Fruit fly (Drosophila melanogaster): Measurements from ENCODE around the gene CG16984.

DNA sequence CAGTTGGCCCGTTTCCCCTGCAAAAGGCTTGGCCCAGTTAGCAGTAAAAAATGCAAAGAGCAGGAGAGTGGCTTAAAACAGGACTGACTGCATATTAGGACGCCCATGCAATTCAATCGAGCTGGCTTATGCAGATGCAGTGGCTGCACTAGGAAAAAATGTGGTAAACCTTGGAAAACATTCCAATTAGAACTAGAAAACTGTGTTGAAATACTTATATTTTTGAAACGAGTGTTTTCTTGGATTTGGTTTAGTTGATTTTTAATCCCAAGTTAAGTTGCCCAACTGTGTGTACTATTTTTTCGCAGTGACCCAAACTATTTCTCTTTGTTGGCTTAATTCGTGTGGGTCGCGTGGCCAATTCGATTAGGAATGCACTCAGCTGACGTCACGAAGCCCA is 13.3 kb upstream of the CG16984 start:
- TF ChIP-seq CTCF (optimal IDR thresholded peaks at IDR 0.05) (no peak), CG8478 (optimal IDR thresholded peaks at IDR 0.05) (no peak)
